Fruit fly (Drosophila melanogaster): Measurements from ENCODE around the gene acs.

Gene acs

DNA sequence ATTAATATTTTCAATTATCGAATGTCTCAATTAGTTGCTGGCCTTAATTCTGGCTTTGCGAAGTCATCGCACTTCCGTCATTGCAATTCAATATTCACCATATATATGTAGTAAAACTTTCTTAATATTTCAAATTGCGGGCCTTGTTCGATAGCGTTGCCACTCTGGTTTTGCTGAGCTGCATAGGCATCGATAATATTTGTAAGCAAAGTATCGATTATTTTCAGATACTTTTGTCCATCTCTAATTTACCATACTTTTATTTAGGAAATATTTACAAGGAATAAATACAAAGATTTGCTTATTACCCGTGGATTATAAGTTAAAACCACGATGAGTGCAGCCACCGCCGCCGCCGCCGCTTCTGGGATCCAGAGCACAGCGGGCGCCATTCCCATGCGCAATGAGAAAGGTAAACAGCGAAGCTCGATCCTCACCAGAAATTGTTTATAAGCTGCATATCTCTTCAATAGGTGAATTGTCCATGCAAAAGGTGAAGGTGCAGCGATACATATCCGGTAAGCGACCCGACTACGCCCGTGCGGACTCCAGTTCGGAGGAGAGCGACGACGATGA lies 30.5 kb upstream of the acs start, which contains the start of gene Mfap1 (continued):
- peak; percentile 35; the same call in 1 of the 2 replicates for TF ChIP-seq CG2129 (GFP tag; IDR thresholded peaks at IDR 0.05; ENCODE audit: partially characterized antibody)
- peak; percentile 4 for TF ChIP-seq CG4820 (GFP tag; optimal IDR thresholded peaks at IDR 0.05)
- no peak for TF ChIP-seq oc (tag; optimal IDR thresholded peaks at IDR 0.05)
- peak; percentile 31; the same call in 2 of the 3 replicates for TF ChIP-seq HLH4C (GFP tag; IDR thresholded peaks at IDR 0.05; ENCODE audit: partially characterized antibody)
- TF ChIP-seq CG4424 (GFP tag; optimal IDR thresholded peaks at IDR 0.05), result no peak
- TF ChIP-seq tin (GFP tag; optimal IDR thresholded peaks at IDR 0.05), result peak; percentile 33
- peak; percentile 73 for TF ChIP-seq CG16813 (GFP tag; IDR thresholded peaks at IDR 0.05; ENCODE audit: partially characterized antibody)
- no peak for TF ChIP-seq tio (GFP tag; optimal IDR thresholded peaks at IDR 0.05)
- TF ChIP-seq CG7839 (tag; optimal IDR thresholded peaks at IDR 0.05), result no peak
- no peak for TF ChIP-seq gcm2 (GFP tag; optimal IDR thresholded peaks at IDR 0.05)
- TF ChIP-seq CG17612 (GFP tag; IDR thresholded peaks at IDR 0.05), result no peak
- TF ChIP-seq Elba2 (GFP tag; optimal IDR thresholded peaks at IDR 0.05), result no peak
- no peak for TF ChIP-seq wor (GFP tag; IDR thresholded peaks at IDR 0.05)
- TF ChIP-seq Kr (GFP tag; optimal IDR thresholded peaks at IDR 0.05), result no peak
- TF ChIP-seq CG5245 (GFP tag; optimal IDR thresholded peaks at IDR 0.05), result no peak
- no peak for TF ChIP-seq Hand (GFP tag; optimal IDR thresholded peaks at IDR 0.05)
- TF ChIP-seq CG12236 (GFP tag; optimal IDR thresholded peaks at IDR 0.05), result no peak
- no peak for TF ChIP-seq CG6683 (GFP tag; optimal IDR thresholded peaks at IDR 0.05)
- TF ChIP-seq Dek (tag; optimal IDR thresholded peaks at IDR 0.05), result no peak
- no peak for TF ChIP-seq ham (GFP tag; IDR thresholded peaks at IDR 0.05)
- TF ChIP-seq insv (GFP tag; optimal IDR thresholded peaks at IDR 0.05), result no peak
- peak; percentile 66 for TF ChIP-seq Doc3 (GFP tag; IDR thresholded peaks at IDR 0.05; ENCODE audit: partially characterized antibody)
- peak; percentile 21; the same call in 1 of the 3 replicates for TF ChIP-seq Dbx (GFP tag; IDR thresholded peaks at IDR 0.05)
- no peak for TF ChIP-seq dati (GFP tag; IDR thresholded peaks at IDR 0.05)
- TF ChIP-seq Deaf1 (tag; optimal IDR thresholded peaks at IDR 0.05), result no peak
- TF ChIP-seq CG12391 (tag; optimal IDR thresholded peaks at IDR 0.05), result no peak
- no peak; the same call in 1 of the 2 replicates for TF ChIP-seq CG42726 (GFP tag; IDR thresholded peaks at IDR 0.05; ENCODE audit: partially characterized antibody)
- no peak for TF ChIP-seq CG9215 (GFP tag; IDR thresholded peaks at IDR 0.05)
- TF ChIP-seq CG15269 (tag; optimal IDR thresholded peaks at IDR 0.05), result no peak
- TF ChIP-seq CTCF (GFP tag; optimal IDR thresholded peaks at IDR 0.05), result no peak
- TF ChIP-seq mld (GFP tag; IDR thresholded peaks at IDR 0.05; ENCODE audit: partially characterized antibody), result peak; percentile 42; the same call in 1 of the 3 replicates
- TF ChIP-seq CG1832 (GFP tag; optimal IDR thresholded peaks at IDR 0.05), result no peak
- TF ChIP-seq CG13894 (tag; optimal IDR thresholded peaks at IDR 0.05), result no peak
- TF ChIP-seq ab (GFP tag; optimal IDR thresholded peaks at IDR 0.05), result no peak
- no peak for TF ChIP-seq CG10462 (GFP tag; optimal IDR thresholded peaks at IDR 0.05)
- no peak for TF ChIP-seq Mrtf (GFP tag; IDR thresholded peaks at IDR 0.05)
- no peak for TF ChIP-seq slp2 (GFP tag; optimal IDR thresholded peaks at IDR 0.05)
- TF ChIP-seq CG31388 (GFP tag; optimal IDR thresholded peaks at IDR 0.05), result peak; percentile 10
- no peak for TF ChIP-seq CG15696 (tag; optimal IDR thresholded peaks at IDR 0.05)
- no peak for TF ChIP-seq TFAM (GFP tag; optimal IDR thresholded peaks at IDR 0.05)
- no peak for TF ChIP-seq CG14441 (GFP tag; IDR thresholded peaks at IDR 0.05)
- TF ChIP-seq Oaz (GFP tag; IDR thresholded peaks at IDR 0.05), result no peak

Measured in whole organism, embryonic.